Worm (Caenorhabditis elegans): ENCODE results near the gene F32D8.15.

F32D8.15 gene

ce11 chrV:10951655-10952278 lies 47.9 kb downstream of the F32D8.15 start, which contains the start of gene F17C11.4 (continued):
- TF ChIP-seq D1046.2 (GFP tag; IDR thresholded peaks at IDR 0.05) (0 out of 2 replicates have a peak, but pooled peaks have one; percentile 12), saeg-2 (GFP tag; IDR thresholded peaks at IDR 0.05) (peak; percentile 39; the same call in 1 of the 2 replicates), F44E2.7 (GFP tag; IDR thresholded peaks at IDR 0.05) (no peak), unc-62 (GFP tag; optimal IDR thresholded peaks at IDR 0.05 in 1 of 2) (peak in 1 of 2 experiments; percentile 99), unc-62 (tag; optimal IDR thresholded peaks at IDR 0.05) (no peak), nhr-102 (tag; optimal IDR thresholded peaks at IDR 0.05) (peak; percentile 6), rbr-2 (tag; optimal IDR thresholded peaks at IDR 0.05) (peak; percentile 40), hmg-1.1 (GFP tag; IDR thresholded peaks at IDR 0.05) (no peak; the same call in none of the 2 replicates), vab-7 (GFP tag; IDR thresholded peaks at IDR 0.05) (no peak), Y75B8A.6 (GFP tag; IDR thresholded peaks at IDR 0.05) (peak; percentile 47; the same call in 1 of the 2 replicates), duxl-1 (tag; optimal IDR thresholded peaks at IDR 0.05; ENCODE audit: poor library complexity) (no peak), lin-1 (GFP tag; IDR thresholded peaks at IDR 0.05) (peak; percentile 44; the same call in 1 of the 2 replicates), madf-9 (GFP tag; conservative IDR thresholded peaks at IDR 0.05) (no peak), pqm-1 (tag; optimal IDR thresholded peaks at IDR 0.05) (no peak), lin-13 (GFP tag; optimal IDR thresholded peaks at IDR 0.05) (no peak), pha-4 (GFP tag; IDR thresholded peaks at IDR 0.05) (no peak; the same call in 1 of the 2 replicates), pha-4 (tag; optimal IDR thresholded peaks at IDR 0.05) (no peak), cey-2 (tag; optimal IDR thresholded peaks at IDR 0.05; ENCODE audit: borderline replicate concordance, insufficient read depth) (peak; percentile 6), T26A8.4 (GFP tag; IDR thresholded peaks at IDR 0.05) (no peak), fkh-10 (GFP tag; optimal IDR thresholded peaks at IDR 0.05) (peak; percentile 69), dmd-6 (GFP tag; IDR thresholded peaks at IDR 0.05) (peak; percentile 89), nhr-25 (tag; optimal IDR thresholded peaks at IDR 0.05; ENCODE audit: borderline replicate concordance, insufficient read depth) (peak; percentile 89), nhr-11 (tag; optimal IDR thresholded peaks at IDR 0.05) (peak; percentile 87), zfp-3 (GFP tag; conservative IDR thresholded peaks at IDR 0.05) (peak; percentile 57; the same call in 1 of the 2 replicates), hlh-30 (tag; optimal IDR thresholded peaks at IDR 0.05; ENCODE audit: insufficient read depth) (peak; percentile 96), spr-1 (tag; optimal IDR thresholded peaks at IDR 0.05) (peak; percentile 10), ceh-28 (tag; optimal IDR thresholded peaks at IDR 0.05) (no peak)

ce11 chrV:10953471-10954155 lies 49.8 kb downstream of the F32D8.15 start:
- peak; percentile 72 for TF ChIP-seq ama-1 (optimal IDR thresholded peaks at IDR 0.05)
- peak; percentile 43; the same call in 1 of the 2 replicates for TF ChIP-seq hmg-1.1 (GFP tag; IDR thresholded peaks at IDR 0.05)
- no peak for TF ChIP-seq duxl-1 (tag; optimal IDR thresholded peaks at IDR 0.05; ENCODE audit: poor library complexity)
- TF ChIP-seq mep-1 (tag; optimal IDR thresholded peaks at IDR 0.05) = peak; percentile 35
- no peak for TF ChIP-seq Y5F2A.4 (GFP tag; optimal IDR thresholded peaks at IDR 0.05)
- no peak for TF ChIP-seq unc-39 (tag; optimal IDR thresholded peaks at IDR 0.05)
- TF ChIP-seq hif-1 (tag; optimal IDR thresholded peaks at IDR 0.05) = peak in 1 of 2 experiments; percentile 6
- no peak; the same call in 1 of the 2 replicates for TF ChIP-seq T26A8.4 (GFP tag; IDR thresholded peaks at IDR 0.05)
- TF ChIP-seq sdz-12 (GFP tag; optimal IDR thresholded peaks at IDR 0.05) = peak; percentile 59
- peak in 1 of 2 experiments; percentile 48 for TF ChIP-seq daf-16 (GFP tag; optimal IDR thresholded peaks at IDR 0.05)
- TF ChIP-seq daf-16 (tag; optimal IDR thresholded peaks at IDR 0.05) = no peak
- TF ChIP-seq lsy-2 (tag; optimal IDR thresholded peaks at IDR 0.05) = peak in 1 of 2 experiments; percentile 61
- peak; percentile 69 for TF ChIP-seq T20F7.1 (GFP tag; optimal IDR thresholded peaks at IDR 0.05)
- no peak for TF ChIP-seq madf-5 (GFP tag; IDR thresholded peaks at IDR 0.05)
- peak; percentile 18 for TF ChIP-seq nhr-25 (tag; optimal IDR thresholded peaks at IDR 0.05; ENCODE audit: borderline replicate concordance, insufficient read depth)
- peak; percentile 24 for TF ChIP-seq nhr-77 (tag; optimal IDR thresholded peaks at IDR 0.05)
- TF ChIP-seq zfp-3 (GFP tag; conservative IDR thresholded peaks at IDR 0.05) = peak; percentile 95
- TF ChIP-seq saeg-2 (GFP tag; IDR thresholded peaks at IDR 0.05) = peak; percentile 57; the same call in 1 of the 2 replicates
- TF ChIP-seq tra-1 (GFP tag; IDR thresholded peaks at IDR 0.05) = 0 out of 2 replicates have a peak, but pooled peaks have one; percentile 8
- peak; percentile 29 for TF ChIP-seq aha-1 (tag)
- TF ChIP-seq unc-62 (GFP tag; optimal IDR thresholded peaks at IDR 0.05 in 1 of 2) = peak; percentile 19 to 67
- TF ChIP-seq unc-62 (tag; optimal IDR thresholded peaks at IDR 0.05) = no peak
- peak; percentile 42 for TF ChIP-seq dve-1 (tag; optimal IDR thresholded peaks at IDR 0.05; ENCODE audit: insufficient read depth)
- 0 out of 2 replicates have a peak, but pooled peaks have one; percentile 32 for TF ChIP-seq mdt-29 (GFP tag; IDR thresholded peaks at IDR 0.05)
- TF ChIP-seq daf-12 (tag; optimal IDR thresholded peaks at IDR 0.05) = no peak
- no peak for TF ChIP-seq nhr-28 (tag; optimal IDR thresholded peaks at IDR 0.05)
- no peak for TF ChIP-seq lin-13 (GFP tag; optimal IDR thresholded peaks at IDR 0.05)
